4 fruit fly cellular contexts compared by ENCODE assay signal in the genomic region with DNA sequence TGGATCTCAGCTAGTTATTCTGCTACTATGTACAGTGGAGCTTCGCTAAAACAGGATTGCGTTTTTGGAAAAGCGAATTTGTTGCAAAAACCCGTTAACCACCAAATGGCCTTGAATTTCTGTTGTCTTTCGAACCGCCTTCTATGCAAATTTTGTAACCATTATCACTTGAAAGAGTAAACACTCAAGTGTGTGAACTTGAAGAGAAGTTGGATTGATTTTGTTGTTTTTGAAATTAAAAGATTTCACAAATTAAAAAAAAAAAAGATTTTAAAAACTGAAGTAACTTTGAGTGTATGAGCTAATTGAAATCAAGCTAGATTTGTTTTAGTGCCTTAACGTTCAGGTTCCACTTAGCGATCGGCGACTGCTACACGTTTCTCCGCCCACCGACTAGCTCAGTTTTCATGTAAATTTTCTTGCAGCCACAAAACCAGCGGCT.
A peak's percentile ranks its signal among the peaks of the same experiment; 100 is the strongest.
TF ChIP-seq lines count a peak whose summit lies in the region.

No protein-coding gene starts in this region.

TF ChIP-seq in whole organism, adult, 20 proteins besides CTCF, POLR2A, EP300 and RAD21 (continued from another document):
- TF ChIP-seq bab1 (GFP tag; optimal IDR thresholded peaks at IDR 0.05; lab: Kevin White, UChicago) (peak; percentile 61), CG7101 (tag; optimal IDR thresholded peaks at IDR 0.05; lab: Kevin White, UChicago) (peak; percentile 46), cnc (optimal IDR thresholded peaks at IDR 0.05; lab: Kevin White, UChicago) (no peak)

TF ChIP-seq in whole organism, embryonic, 481 proteins besides CTCF, POLR2A, EP300 and RAD21 (continued from another document and continues in another):
- TF ChIP-seq Drgx (GFP tag; IDR thresholded peaks at IDR 0.05; lab: Robert Waterston, UW) = peak; percentile 83
- TF ChIP-seq CG17186 (GFP tag; optimal IDR thresholded peaks at IDR 0.05; lab: Kevin White, UChicago) = no peak
- peak; percentile 35 for TF ChIP-seq CG16815 (GFP tag; optimal IDR thresholded peaks at IDR 0.05; lab: Kevin White, UChicago)
- TF ChIP-seq zf30C (GFP tag; optimal IDR thresholded peaks at IDR 0.05; lab: Kevin White, UChicago) = no peak
- TF ChIP-seq pros (GFP tag; optimal IDR thresholded peaks at IDR 0.05; lab: Kevin White, UChicago) = no peak
- no peak for TF ChIP-seq CG6813 (GFP tag; optimal IDR thresholded peaks at IDR 0.05; lab: Kevin White, UChicago)
- TF ChIP-seq psq (GFP tag; optimal IDR thresholded peaks at IDR 0.05; lab: Kevin White, UChicago) = no peak
- no peak for TF ChIP-seq Dp (GFP tag; optimal IDR thresholded peaks at IDR 0.05; lab: Kevin White, UChicago)
- no peak for TF ChIP-seq CG11696 (GFP tag; IDR thresholded peaks at IDR 0.05; lab: Robert Waterston, UW)
- TF ChIP-seq MBD-R2 (GFP tag; IDR thresholded peaks at IDR 0.05; lab: Robert Waterston, UW) = no peak; the same call in 1 of the 2 replicates
- peak; percentile 67 for TF ChIP-seq CG9437 (GFP tag; optimal IDR thresholded peaks at IDR 0.05; lab: Kevin White, UChicago)
- TF ChIP-seq CG14710 (tag; optimal IDR thresholded peaks at IDR 0.05; lab: Kevin White, UChicago) = peak; percentile 43
- TF ChIP-seq E2f2 (GFP tag; IDR thresholded peaks at IDR 0.05; lab: Robert Waterston, UW) = peak; percentile 49; the same call in 1 of the 2 replicates
- no peak for TF ChIP-seq CG4328 (GFP tag; optimal IDR thresholded peaks at IDR 0.05; lab: Kevin White, UChicago)
- no peak for TF ChIP-seq CG5953 (GFP tag; IDR thresholded peaks at IDR 0.05; lab: Robert Waterston, UW)
- TF ChIP-seq peb (GFP tag; IDR thresholded peaks at IDR 0.05; lab: Robert Waterston, UW) = no peak; the same call in 1 of the 2 replicates
- no peak for TF ChIP-seq CG12769 (tag; optimal IDR thresholded peaks at IDR 0.05; lab: Kevin White, UChicago)
- TF ChIP-seq CG8281 (tag; optimal IDR thresholded peaks at IDR 0.05; lab: Kevin White, UChicago) = no peak
- peak; percentile 52 for TF ChIP-seq CG15514 (GFP tag; optimal IDR thresholded peaks at IDR 0.05; lab: Kevin White, UChicago)
- TF ChIP-seq Bdp1 (GFP tag; optimal IDR thresholded peaks at IDR 0.05; lab: Kevin White, UChicago) = peak; percentile 9
- peak; percentile 22 for TF ChIP-seq Nf-YC (tag; optimal IDR thresholded peaks at IDR 0.05; lab: Kevin White, UChicago)
- peak; percentile 61; the same call in 1 of the 2 replicates for TF ChIP-seq Awh (GFP tag; IDR thresholded peaks at IDR 0.05; lab: Robert Waterston, UW)
- TF ChIP-seq Six4 (GFP tag; optimal IDR thresholded peaks at IDR 0.05; lab: Kevin White, UChicago) = peak; percentile 46
- TF ChIP-seq Deaf1 (tag; optimal IDR thresholded peaks at IDR 0.05; lab: Kevin White, UChicago) = no peak
- peak; percentile 11 for TF ChIP-seq Sry-δ (GFP tag; optimal IDR thresholded peaks at IDR 0.05; lab: Kevin White, UChicago)
- peak; percentile 59 for TF ChIP-seq mam (GFP tag; optimal IDR thresholded peaks at IDR 0.05; lab: Kevin White, UChicago)
- TF ChIP-seq CG3995 (GFP tag; optimal IDR thresholded peaks at IDR 0.05; lab: Kevin White, UChicago) = peak; percentile 27
- TF ChIP-seq cad (GFP tag; optimal IDR thresholded peaks at IDR 0.05; lab: Kevin White, UChicago) = no peak
- peak; percentile 54 for TF ChIP-seq CG10147 (GFP tag; optimal IDR thresholded peaks at IDR 0.05; lab: Kevin White, UChicago)
- TF ChIP-seq bigmax (GFP tag; optimal IDR thresholded peaks at IDR 0.05; lab: Kevin White, UChicago) = no peak
- TF ChIP-seq CG5245 (GFP tag; optimal IDR thresholded peaks at IDR 0.05; lab: Kevin White, UChicago) = peak; percentile 28
- no peak for TF ChIP-seq amos (GFP tag; IDR thresholded peaks at IDR 0.05; lab: Robert Waterston, UW; ENCODE audit: partially characterized antibody)
- peak; percentile 3 for TF ChIP-seq CG15696 (tag; optimal IDR thresholded peaks at IDR 0.05; lab: Kevin White, UChicago)
- 0 out of 3 replicates have a peak, but pooled peaks have one; percentile 59 for TF ChIP-seq CG2199 (GFP tag; IDR thresholded peaks at IDR 0.05; lab: Robert Waterston, UW)
- peak; percentile 19 for TF ChIP-seq fd3F (GFP tag; optimal IDR thresholded peaks at IDR 0.05; lab: Kevin White, UChicago)
- no peak for TF ChIP-seq CG11247 (GFP tag; IDR thresholded peaks at IDR 0.05; lab: Robert Waterston, UW)
- TF ChIP-seq CG18011 (GFP tag; optimal IDR thresholded peaks at IDR 0.05; lab: Kevin White, UChicago) = no peak
- TF ChIP-seq CG12299 (tag; optimal IDR thresholded peaks at IDR 0.05; lab: Kevin White, UChicago) = no peak
- no peak for TF ChIP-seq zen (tag; optimal IDR thresholded peaks at IDR 0.05; lab: Kevin White, UChicago)
- peak; percentile 70 for TF ChIP-seq CG32772 (GFP tag; IDR thresholded peaks at IDR 0.05; lab: Robert Waterston, UW)
- no peak for TF ChIP-seq pfk (GFP tag; optimal IDR thresholded peaks at IDR 0.05; lab: Kevin White, UChicago)

TF ChIP-seq in whole organism, prepupa, 60 proteins besides CTCF, POLR2A, EP300 and RAD21 (continued from another document):
- TF ChIP-seq dsx (GFP tag; optimal IDR thresholded peaks at IDR 0.05; lab: Kevin White, UChicago; ENCODE audit: poor library complexity, severe bottlenecking) (peak; percentile 69), CG6808 (GFP tag; optimal IDR thresholded peaks at IDR 0.05; lab: Kevin White, UChicago) (no peak), CG10631 (GFP tag; optimal IDR thresholded peaks at IDR 0.05; lab: Kevin White, UChicago) (no peak), OdsH (GFP tag; optimal IDR thresholded peaks at IDR 0.05; lab: Kevin White, UChicago) (peak; percentile 66), Gug (GFP tag; IDR thresholded peaks at IDR 0.05; lab: Robert Waterston, UW) (peak; percentile 67), CG6792 (GFP tag; optimal IDR thresholded peaks at IDR 0.05; lab: Kevin White, UChicago) (peak; percentile 69), CG32006 (GFP tag; optimal IDR thresholded peaks at IDR 0.05; lab: Kevin White, UChicago) (peak; percentile 92), Hr39 (GFP tag; optimal IDR thresholded peaks at IDR 0.05; lab: Kevin White, UChicago) (peak; percentile 44), Ets21C (GFP tag; optimal IDR thresholded peaks at IDR 0.05; lab: Kevin White, UChicago) (peak; percentile 64), CG11762 (GFP tag; optimal IDR thresholded peaks at IDR 0.05; lab: Kevin White, UChicago; ENCODE audit: insufficient read depth) (peak; percentile 46), CG6276 (GFP tag; optimal IDR thresholded peaks at IDR 0.05; lab: Kevin White, UChicago) (peak; percentile 79), svp (GFP tag; lab: Kevin White, UChicago) (peak; percentile 72), lz (GFP tag; optimal IDR thresholded peaks at IDR 0.05; lab: Kevin White, UChicago) (peak; percentile 65), vri (GFP tag; optimal IDR thresholded peaks at IDR 0.05; lab: Kevin White, UChicago) (no peak), Sox15 (GFP tag; optimal IDR thresholded peaks at IDR 0.05; lab: Kevin White, UChicago) (peak; percentile 43), fkh (GFP tag; optimal IDR thresholded peaks at IDR 0.05; lab: Kevin White, UChicago) (no peak), CG8119 (GFP tag; IDR thresholded peaks at IDR 0.05; lab: Robert Waterston, UW) (peak; percentile 89), dac (GFP tag; optimal IDR thresholded peaks at IDR 0.05; lab: Kevin White, UChicago) (peak; percentile 69), CG6163 (GFP tag; IDR thresholded peaks at IDR 0.05; lab: Robert Waterston, UW) (peak; percentile 83), net (GFP tag; optimal IDR thresholded peaks at IDR 0.05; lab: Kevin White, UChicago) (peak; percentile 67), CG4318 (GFP tag; optimal IDR thresholded peaks at IDR 0.05; lab: Kevin White, UChicago) (no peak), ss (GFP tag; optimal IDR thresholded peaks at IDR 0.05; lab: Kevin White, UChicago) (peak; percentile 20 to 48), topi (GFP tag; optimal IDR thresholded peaks at IDR 0.05; lab: Kevin White, UChicago) (peak; percentile 73), CG7368 (GFP tag; optimal IDR thresholded peaks at IDR 0.05; lab: Kevin White, UChicago) (peak; percentile 67), Hr38 (GFP tag; optimal IDR thresholded peaks at IDR 0.05; lab: Kevin White, UChicago) (no peak), spab (GFP tag; optimal IDR thresholded peaks at IDR 0.05; lab: Kevin White, UChicago) (peak; percentile 72), pdm3 (GFP tag; optimal IDR thresholded peaks at IDR 0.05; lab: Kevin White, UChicago) (no peak), fd85E (GFP tag; optimal IDR thresholded peaks at IDR 0.05; lab: Kevin White, UChicago) (no peak), CG3032 (tag; optimal IDR thresholded peaks at IDR 0.05; lab: Kevin White, UChicago) (peak; percentile 25), Eip93F (GFP tag; optimal IDR thresholded peaks at IDR 0.05; lab: Kevin White, UChicago) (no peak), Sox102F (GFP tag; optimal IDR thresholded peaks at IDR 0.05; lab: Kevin White, UChicago) (no peak), CG31627 (GFP tag; optimal IDR thresholded peaks at IDR 0.05; lab: Kevin White, UChicago) (peak; percentile 31), fd59A (GFP tag; optimal IDR thresholded peaks at IDR 0.05; lab: Kevin White, UChicago) (peak; percentile 43), Blimp-1 (GFP tag; optimal IDR thresholded peaks at IDR 0.05; lab: Kevin White, UChicago) (no peak), CG3919 (GFP tag; optimal IDR thresholded peaks at IDR 0.05; lab: Kevin White, UChicago) (peak; percentile 74), CG16779 (tag; optimal IDR thresholded peaks at IDR 0.05; lab: Kevin White, UChicago) (peak; percentile 64), salr (GFP tag; optimal IDR thresholded peaks at IDR 0.05; lab: Kevin White, UChicago) (peak in 1 of 2 experiments; percentile 64), CG34406 (GFP tag; optimal IDR thresholded peaks at IDR 0.05; lab: Kevin White, UChicago) (peak; percentile 23), Ets96B (tag; optimal IDR thresholded peaks at IDR 0.05; lab: Kevin White, UChicago) (peak; percentile 64), Eip75B (GFP tag; optimal IDR thresholded peaks at IDR 0.05; lab: Kevin White, UChicago) (peak; percentile 76), CG10669 (GFP tag; optimal IDR thresholded peaks at IDR 0.05; lab: Kevin White, UChicago) (peak; percentile 59), esn (GFP tag; optimal IDR thresholded peaks at IDR 0.05; lab: Kevin White, UChicago) (peak; percentile 66)

TF ChIP-seq in whole organism, pupa, 21 proteins besides CTCF, POLR2A, EP300 and RAD21 (continued from another document):
- TF ChIP-seq CG12605 (GFP tag; IDR thresholded peaks at IDR 0.05; lab: Robert Waterston, UW) = peak; percentile 51
TF ChIP-seq in whole organism, pupa: peak in this region for 16.
